Fruit fly (Drosophila melanogaster): Measurements from ENCODE around the gene MFS10.
A peak's percentile ranks its signal among the peaks of the same experiment; 100 is the strongest.

The MFS10 gene

DNA sequence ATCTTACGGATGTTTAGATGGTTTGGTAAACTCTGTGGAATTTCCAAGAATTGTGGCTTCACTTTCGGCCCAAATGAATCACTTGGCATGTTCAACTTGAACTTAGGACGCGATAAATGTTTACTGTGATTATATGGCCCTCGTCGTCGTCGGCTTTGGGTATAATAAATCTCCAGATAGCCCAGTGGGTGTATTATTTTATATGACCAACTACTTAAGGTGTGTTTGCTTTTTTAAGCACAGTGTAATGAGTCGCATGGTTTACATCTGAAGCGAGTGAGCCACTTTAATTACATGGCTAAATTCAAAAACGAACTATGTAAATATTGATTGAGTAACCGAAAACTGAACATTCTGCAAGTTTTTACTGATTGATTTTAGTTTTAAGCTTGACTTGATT, 23.6 kb upstream of the MFS10 start:
- TF ChIP-seq CG15514 (GFP tag; optimal IDR thresholded peaks at IDR 0.05) (no peak), CG14667 (GFP tag; IDR thresholded peaks at IDR 0.05) (no peak), cas (GFP tag; IDR thresholded peaks at IDR 0.05) (no peak), CG1024 (GFP tag; IDR thresholded peaks at IDR 0.05) (no peak), ssp (GFP tag; IDR thresholded peaks at IDR 0.05) (no peak), CG10979 (tag; optimal IDR thresholded peaks at IDR 0.05) (no peak), CG30020 (tag; optimal IDR thresholded peaks at IDR 0.05) (no peak), scrt (GFP tag; optimal IDR thresholded peaks at IDR 0.05) (no peak), cwo (GFP tag; optimal IDR thresholded peaks at IDR 0.05) (no peak), slbo (GFP tag; IDR thresholded peaks at IDR 0.05) (no peak), NC2β (GFP tag; optimal IDR thresholded peaks at IDR 0.05) (no peak), CG31441 (GFP tag; IDR thresholded peaks at IDR 0.05) (no peak), Oli (tag; optimal IDR thresholded peaks at IDR 0.05) (no peak), HmgZ (tag; optimal IDR thresholded peaks at IDR 0.05) (no peak), CG18011 (GFP tag; optimal IDR thresholded peaks at IDR 0.05) (no peak), CG3065 (GFP tag; optimal IDR thresholded peaks at IDR 0.05) (no peak), org-1 (GFP tag; optimal IDR thresholded peaks at IDR 0.05) (no peak), ato (GFP tag; IDR thresholded peaks at IDR 0.05; ENCODE audit: partially characterized antibody) (no peak), ken (GFP tag; IDR thresholded peaks at IDR 0.05) (0 out of 3 replicates have a peak, but pooled peaks have one; percentile 4), MTF-1 (GFP tag; optimal IDR thresholded peaks at IDR 0.05; ENCODE audit: borderline replicate concordance) (no peak), H2.0 (GFP tag; IDR thresholded peaks at IDR 0.05) (no peak), sens (GFP tag) (no peak), CG12071 (GFP tag; optimal IDR thresholded peaks at IDR 0.05) (peak; percentile 21), onecut (GFP tag; IDR thresholded peaks at IDR 0.05) (no peak), CG15601 (tag; optimal IDR thresholded peaks at IDR 0.05) (no peak), ftz-f1 (GFP tag; optimal IDR thresholded peaks at IDR 0.05) (no peak), sens-2 (GFP tag; IDR thresholded peaks at IDR 0.05) (no peak), lola (GFP tag; optimal IDR thresholded peaks at IDR 0.05) (no peak), BtbVII (GFP tag; optimal IDR thresholded peaks at IDR 0.05) (no peak), CG2678 (tag; optimal IDR thresholded peaks at IDR 0.05) (peak; percentile 39), pzg (GFP tag; optimal IDR thresholded peaks at IDR 0.05) (no peak), jigr1 (GFP tag; IDR thresholded peaks at IDR 0.05) (no peak), Fer1 (GFP tag; optimal IDR thresholded peaks at IDR 0.05) (peak; percentile 15), dmrt99B (tag; optimal IDR thresholded peaks at IDR 0.05) (no peak), Side (GFP tag; optimal IDR thresholded peaks at IDR 0.05) (no peak), NfI (GFP tag; optimal IDR thresholded peaks at IDR 0.05) (peak; percentile 2), nerfin-1 (tag; optimal IDR thresholded peaks at IDR 0.05) (no peak), sug (tag; optimal IDR thresholded peaks at IDR 0.05) (peak; percentile 52), mirr (GFP tag; optimal IDR thresholded peaks at IDR 0.05) (peak; percentile 62), HLH4C (GFP tag; IDR thresholded peaks at IDR 0.05; ENCODE audit: partially characterized antibody) (no peak), Sox100B (GFP tag; optimal IDR thresholded peaks at IDR 0.05) (no peak), zen (tag; optimal IDR thresholded peaks at IDR 0.05) (no peak), pum (GFP tag; optimal IDR thresholded peaks at IDR 0.05) (no peak), CG17829 (tag; optimal IDR thresholded peaks at IDR 0.05) (no peak), dan (GFP tag; IDR thresholded peaks at IDR 0.05) (no peak), CG14441 (GFP tag; IDR thresholded peaks at IDR 0.05) (no peak), CG18599 (GFP tag; optimal IDR thresholded peaks at IDR 0.05) (no peak), CG13894 (tag; optimal IDR thresholded peaks at IDR 0.05) (peak; percentile 32), NC2α (GFP tag; optimal IDR thresholded peaks at IDR 0.05) (no peak), CG18476 (GFP tag; optimal IDR thresholded peaks at IDR 0.05) (no peak), sqz (GFP tag; optimal IDR thresholded peaks at IDR 0.05) (no peak)

Measured in whole organism, embryonic.